Fruit fly (Drosophila melanogaster) whole organism, embryonic: ENCODE results near the gene CG11811.
A peak's percentile ranks its signal among the peaks of the same experiment; 100 is the strongest.

ENCODE experiments used
- B-H2 ChIP-seq: fragments of 200-800 bp; sonication (Bioruptor generic); optimal IDR thresholded peaks from 2 replicates; lab custom pipeline; 2018; ENCODE audit warnings: missing biosample characterization, mild to moderate bottlenecking, missing genetic modification characterization
- C15 ChIP-seq: fragments of 200-800 bp; sonication (Bioruptor generic); IDR thresholded peaks from 3 replicates; pipeline ENCODE4 v1.3.6; 2022; ENCODE audit warnings: missing biosample characterization, missing genetic modification characterization
- CG10462 ChIP-seq: fragments of 200-800 bp; sonication (Bioruptor generic); optimal IDR thresholded peaks from 2 replicates; lab custom pipeline; 2016; ENCODE audit warnings: missing biosample characterization, missing genetic modification characterization
- CG10979 ChIP-seq: fragments of 200-800 bp; sonication (Bioruptor generic); optimal IDR thresholded peaks from 2 replicates; lab custom pipeline; 2018; ENCODE audit warnings: missing biosample characterization, mild to moderate bottlenecking, missing genetic modification characterization, moderate library complexity
- CG12155 ChIP-seq: fragments of 200-800 bp; sonication (Bioruptor generic); optimal IDR thresholded peaks from 3 replicates; lab custom pipeline; 2016; ENCODE audit warnings: missing biosample characterization, missing genetic modification characterization
- CG12219 ChIP-seq: fragments of 200-800 bp; sonication (Bioruptor generic); optimal IDR thresholded peaks from 3 replicates; lab custom pipeline; 2018; ENCODE audit warnings: missing biosample characterization, mild to moderate bottlenecking, missing genetic modification characterization
- CG13287 ChIP-seq: fragments of 200-800 bp; sonication (Bioruptor generic); IDR thresholded peaks from 2 replicates; pipeline ENCODE4 v1.3.6; 2022; ENCODE audit warnings: missing biosample characterization, missing genetic modification characterization; ENCODE audit not compliant: partially characterized antibody
- CG14441 ChIP-seq: fragments of 200-800 bp; sonication (Bioruptor generic); IDR thresholded peaks from 2 replicates; pipeline ENCODE4 v1.3.6; 2022; ENCODE audit warnings: missing biosample characterization, missing genetic modification characterization
- CG15011 ChIP-seq: fragments of 200-800 bp; sonication (Bioruptor generic); optimal IDR thresholded peaks from 3 replicates; lab custom pipeline; 2018; ENCODE audit warnings: missing biosample characterization, mild to moderate bottlenecking, missing genetic modification characterization
- CG18011 ChIP-seq: fragments of 200-800 bp; sonication (Bioruptor generic); optimal IDR thresholded peaks from 2 replicates; lab custom pipeline; 2017; ENCODE audit warnings: missing biosample characterization, missing genetic modification characterization, mild to moderate bottlenecking, moderate library complexity, missing genotype
- CG18262 ChIP-seq: fragments of 200-800 bp; optimal IDR thresholded peaks from 3 replicates; lab custom pipeline; 2019; ENCODE audit warnings: missing biosample characterization, mild to moderate bottlenecking, missing genetic modification characterization, moderate library complexity
- CG2712 ChIP-seq: fragments of 200-800 bp; optimal IDR thresholded peaks from 3 replicates; lab custom pipeline; 2019; ENCODE audit warnings: missing biosample characterization, mild to moderate bottlenecking, missing genetic modification characterization, moderate library complexity
- CG3281 ChIP-seq: fragments of 200-800 bp; sonication (Bioruptor generic); optimal IDR thresholded peaks from 3 replicates; lab custom pipeline; 2017; ENCODE audit warnings: missing biosample characterization, mild to moderate bottlenecking, missing genetic modification characterization
- CG33557 ChIP-seq: fragments of 200-800 bp; sonication (Bioruptor generic); optimal IDR thresholded peaks from 2 replicates; lab custom pipeline; 2019; ENCODE audit warnings: missing biosample characterization, mild to moderate bottlenecking, missing genetic modification characterization, moderate library complexity
- CG4328 ChIP-seq: fragments of 200-800 bp; sonication (Bioruptor generic); optimal IDR thresholded peaks from 3 replicates; lab custom pipeline; 2017; ENCODE audit warnings: missing biosample characterization, missing genetic modification reagents, missing genetic modification characterization
- CG4424 ChIP-seq: fragments of 200-800 bp; sonication (Bioruptor generic); optimal IDR thresholded peaks from 3 replicates; lab custom pipeline; 2016; ENCODE audit warnings: missing biosample characterization, missing genetic modification characterization
- CG7786 ChIP-seq: fragments of 200-800 bp; sonication (Bioruptor generic); optimal IDR thresholded peaks from 2 replicates; lab custom pipeline; 2016; ENCODE audit warnings: missing biosample characterization, missing genetic modification characterization
- CG7839 ChIP-seq: fragments of 200-800 bp; sonication (Bioruptor generic); optimal IDR thresholded peaks from 3 replicates; lab custom pipeline; 2018; ENCODE audit warnings: missing biosample characterization, mild to moderate bottlenecking, missing genetic modification characterization, moderate library complexity
- CG8478 ChIP-seq: fragments of >200 bp; optimal IDR thresholded peaks from 2 replicates; lab custom pipeline; 2018
- CG9437 ChIP-seq: fragments of 200-800 bp; sonication (Bioruptor generic); optimal IDR thresholded peaks from 2 replicates; lab custom pipeline; 2018; ENCODE audit warnings: missing biosample characterization, mild to moderate bottlenecking, missing genetic modification characterization
- CG9876 ChIP-seq: fragments of 200-800 bp; sonication (Bioruptor generic); optimal IDR thresholded peaks from 2 replicates; lab custom pipeline; 2016; ENCODE audit warnings: missing biosample characterization, missing genetic modification characterization
- CTCF ChIP-seq: fragments of 200-800 bp; sonication (Bioruptor generic); optimal IDR thresholded peaks from 2 replicates; lab custom pipeline; 2017; ENCODE audit warnings: missing biosample characterization, mild to moderate bottlenecking, missing genetic modification characterization, moderate library complexity
- Doc2 ChIP-seq: fragments of 200-800 bp; sonication (Bioruptor generic); IDR thresholded peaks from 2 replicates; pipeline ENCODE4 v1.3.6; 2022; ENCODE audit warnings: missing biosample characterization, missing genetic modification characterization
- Drgx ChIP-seq: fragments of 200-800 bp; sonication (Bioruptor generic); IDR thresholded peaks from 2 replicates; pipeline ENCODE4 v1.3.6; 2022; ENCODE audit warnings: missing biosample characterization, missing genetic modification characterization
- HHEX ChIP-seq: fragments of 200-800 bp; sonication (Bioruptor generic); optimal IDR thresholded peaks from 3 replicates; lab custom pipeline; 2017; ENCODE audit warnings: missing biosample characterization, mild to moderate bottlenecking, missing genetic modification characterization, missing genetic modification reagents
- Ptx1 ChIP-seq: fragments of 200-800 bp; sonication (Bioruptor generic); IDR thresholded peaks from 2 replicates; pipeline ENCODE4 v1.3.6; 2022; ENCODE audit warnings: missing biosample characterization, missing genetic modification characterization
- Rx ChIP-seq: fragments of 200-800 bp; sonication (Bioruptor generic); IDR thresholded peaks from 2 replicates; pipeline ENCODE4 v1.3.6; 2022; ENCODE audit warnings: missing biosample characterization, missing genetic modification characterization
- Sry-β ChIP-seq: fragments of 200-800 bp; sonication (Bioruptor generic); optimal IDR thresholded peaks from 2 replicates; lab custom pipeline; 2018; ENCODE audit warnings: missing biosample characterization, mild to moderate bottlenecking, missing genetic modification characterization, moderate library complexity
- ap ChIP-seq: fragments of 200-800 bp; sonication (Bioruptor generic); IDR thresholded peaks from 2 replicates; pipeline ENCODE4 v1.3.6; 2022; ENCODE audit warnings: missing biosample characterization, missing genetic modification characterization
- bab2 ChIP-seq: fragments of 200-800 bp; sonication (Bioruptor generic); optimal IDR thresholded peaks from 2 replicates; lab custom pipeline; 2016; ENCODE audit warnings: missing biosample characterization, missing genetic modification characterization
- br ChIP-seq: fragments of >200 bp; optimal IDR thresholded peaks from 2 replicates; lab custom pipeline; 2017
- bsh ChIP-seq, 2 experiments: fragments of 200-800 bp; sonication (Bioruptor generic); optimal IDR thresholded peaks; 2 replicates each; lab custom pipeline; 2017 to 2018; ENCODE audit warnings: mild to moderate bottlenecking in 2 of 2, missing biosample characterization in 2 of 2, missing genetic modification characterization in 2 of 2, moderate library complexity in 1 of 2
- caup ChIP-seq: fragments of 200-800 bp; sonication (Bioruptor generic); optimal IDR thresholded peaks from 3 replicates; lab custom pipeline; 2017; ENCODE audit warnings: missing biosample characterization, mild to moderate bottlenecking, missing genetic modification characterization, moderate library complexity; ENCODE audit not compliant: severe bottlenecking
- chm ChIP-seq: fragments of 200-800 bp; sonication (Bioruptor generic); IDR thresholded peaks from 2 replicates; pipeline ENCODE4 v1.3.6; 2022; ENCODE audit warnings: missing biosample characterization, missing genetic modification characterization
- corto ChIP-seq: fragments of 200-800 bp; sonication (Bioruptor generic); optimal IDR thresholded peaks from 2 replicates; lab custom pipeline; 2016; ENCODE audit warnings: missing biosample characterization, mild to moderate bottlenecking, missing genetic modification characterization, moderate library complexity
- dmrt11E ChIP-seq: fragments of 200-800 bp; sonication (Bioruptor generic); optimal IDR thresholded peaks from 3 replicates; lab custom pipeline; 2018; ENCODE audit warnings: missing biosample characterization, mild to moderate bottlenecking, missing genetic modification characterization, moderate library complexity
- emc ChIP-seq: fragments of 200-800 bp; sonication (Bioruptor generic); optimal IDR thresholded peaks from 2 replicates; lab custom pipeline; 2016; ENCODE audit warnings: missing biosample characterization, missing genetic modification characterization
- ewg ChIP-seq: fragments of 200-800 bp; sonication (Bioruptor generic); optimal IDR thresholded peaks from 3 replicates; lab custom pipeline; 2017; ENCODE audit warnings: mild to moderate bottlenecking, missing biosample characterization, missing genetic modification reagents, missing genetic modification characterization
- gcm ChIP-seq: fragments of 200-800 bp; sonication (Bioruptor generic); optimal IDR thresholded peaks from 2 replicates; lab custom pipeline; 2019; ENCODE audit warnings: missing biosample characterization, mild to moderate bottlenecking, missing genetic modification characterization, moderate library complexity
- gcm2 ChIP-seq: fragments of 200-800 bp; sonication (Bioruptor generic); optimal IDR thresholded peaks from 2 replicates; lab custom pipeline; 2016; ENCODE audit warnings: missing biosample characterization, missing genetic modification characterization
- gt ChIP-seq: fragments of 200-800 bp; sonication (Bioruptor generic); IDR thresholded peaks from 2 replicates; pipeline ENCODE4 v1.3.6; 2022; ENCODE audit warnings: missing biosample characterization, missing genetic modification characterization
- jing ChIP-seq: fragments of 200-800 bp; sonication (Bioruptor generic); optimal IDR thresholded peaks from 2 replicates; lab custom pipeline; 2018; ENCODE audit warnings: missing biosample characterization, mild to moderate bottlenecking, missing genetic modification characterization
- maf-S ChIP-seq: fragments of 200-800 bp; sonication (Bioruptor generic); optimal IDR thresholded peaks from 2 replicates; lab custom pipeline; 2016; ENCODE audit warnings: missing biosample characterization, missing genetic modification characterization
- nau ChIP-seq: fragments of 200-800 bp; sonication (Bioruptor generic); optimal IDR thresholded peaks from 3 replicates; lab custom pipeline; 2017; ENCODE audit warnings: missing biosample characterization, mild to moderate bottlenecking, missing genetic modification characterization, missing genetic modification reagents
- phol ChIP-seq: fragments of 200-800 bp; sonication (Bioruptor generic); optimal IDR thresholded peaks from 3 replicates; lab custom pipeline; 2018; ENCODE audit warnings: missing biosample characterization, mild to moderate bottlenecking, missing genetic modification characterization, moderate library complexity
- row ChIP-seq: fragments of 200-800 bp; sonication (Bioruptor generic); IDR thresholded peaks from 3 replicates; pipeline ENCODE4 v1.3.6; 2022; ENCODE audit warnings: missing biosample characterization, missing genetic modification characterization
- seq ChIP-seq: fragments of 200-800 bp; sonication (Bioruptor generic); IDR thresholded peaks from 2 replicates; pipeline ENCODE4 v1.3.6; 2022; ENCODE audit warnings: missing biosample characterization, missing genetic modification characterization
- tap ChIP-seq: fragments of 200-800 bp; optimal IDR thresholded peaks from 3 replicates; lab custom pipeline; 2019; ENCODE audit warnings: missing biosample characterization, mild to moderate bottlenecking, missing genetic modification characterization, moderate library complexity
- tin ChIP-seq: fragments of 200-800 bp; sonication (Bioruptor generic); optimal IDR thresholded peaks from 3 replicates; lab custom pipeline; 2016; ENCODE audit warnings: missing biosample characterization, missing genetic modification characterization
- z ChIP-seq: fragments of 200-800 bp; sonication (Bioruptor generic); IDR thresholded peaks from 3 replicates; pipeline ENCODE4 v1.3.6; 2022; ENCODE audit warnings: missing biosample characterization, missing genetic modification characterization

Gene CG11811

DNA sequence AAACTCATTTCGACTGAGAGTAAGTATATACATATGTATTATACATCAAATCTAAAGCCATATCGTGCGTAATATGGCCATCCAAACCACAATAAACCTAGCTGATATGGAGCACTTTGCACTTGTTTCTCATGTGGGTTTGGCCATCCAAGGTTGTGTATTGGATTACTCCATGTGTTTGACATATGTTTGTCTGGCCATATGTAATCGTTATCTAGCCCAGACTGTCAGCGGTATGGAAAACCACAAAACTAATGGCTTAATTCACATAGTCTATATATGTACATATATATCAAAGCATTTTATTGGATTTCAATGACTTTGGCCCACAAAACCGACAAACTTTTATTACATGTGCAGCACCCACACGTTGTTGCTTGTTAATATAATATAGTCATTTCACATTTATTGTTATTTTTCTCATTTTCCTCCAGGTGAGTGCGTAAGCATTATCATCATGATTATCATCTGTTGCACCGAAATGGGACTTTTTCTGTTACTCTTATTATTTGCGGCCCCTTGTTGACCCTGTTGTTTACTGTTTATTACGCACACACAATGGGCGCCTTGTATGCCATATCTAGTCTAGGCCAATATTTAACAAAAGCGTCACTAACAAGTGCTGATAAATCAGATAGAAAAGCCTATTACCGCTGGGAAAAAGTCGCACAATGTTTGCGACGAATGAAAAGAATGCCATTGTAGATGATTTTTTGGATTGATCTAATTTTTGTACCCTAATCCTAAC, 34.2 kb upstream of the CG11811 start (continued):
- TF ChIP-seq CG18011 (GFP tag; lab: Kevin White, UChicago), result peak; percentile 17
- no peak for TF ChIP-seq row (GFP tag; lab: Robert Waterston, UW)
- TF ChIP-seq CG4328 (GFP tag; lab: Kevin White, UChicago), result peak; percentile 32
- peak; percentile 56 for TF ChIP-seq CG12219 (GFP tag; lab: Kevin White, UChicago)
- TF ChIP-seq jing (GFP tag; lab: Kevin White, UChicago), result peak; percentile 16
- TF ChIP-seq HHEX (GFP tag; lab: Kevin White, UChicago), result peak; percentile 84
- no peak for TF ChIP-seq br
- peak; percentile 2 for TF ChIP-seq emc (GFP tag; lab: Kevin White, UChicago)
- TF ChIP-seq tap (tag; lab: Kevin White, UChicago), result peak; percentile 23
- TF ChIP-seq gt (GFP tag; lab: Robert Waterston, UW), result no peak
- TF ChIP-seq dmrt11E (tag; lab: Kevin White, UChicago), result peak; percentile 42
- no peak; the same call in 1 of the 2 replicates for TF ChIP-seq Drgx (GFP tag; lab: Robert Waterston, UW)
- TF ChIP-seq caup, result peak; percentile 81
- peak; percentile 11 for TF ChIP-seq CG7839 (tag; lab: Kevin White, UChicago)
- no peak for TF ChIP-seq corto (GFP tag; lab: Kevin White, UChicago)
- no peak for TF ChIP-seq tin
- peak; percentile 86 for TF ChIP-seq nau (GFP tag; lab: Kevin White, UChicago)
- TF ChIP-seq CG10979 (tag; lab: Kevin White, UChicago), result peak; percentile 5
- TF ChIP-seq gcm2 (GFP tag; lab: Kevin White, UChicago), result no peak
- TF ChIP-seq C15, result 0 out of 3 replicates have a peak, but pooled peaks have one; percentile 34
- peak; percentile 55 for TF ChIP-seq ewg (GFP tag; lab: Kevin White, UChicago)
- no peak for TF ChIP-seq Doc2 (GFP tag; lab: Robert Waterston, UW)
- peak; percentile 44 for TF ChIP-seq CG18262
- peak; percentile 45 for TF ChIP-seq CG2712
- peak in 1 of 2 experiments; percentile 72 for TF ChIP-seq bsh (GFP tag; optimal IDR thresholded peaks at IDR 0.05; lab: Kevin White, UChicago)
- peak; percentile 26 for TF ChIP-seq Sry-β (GFP tag; lab: Kevin White, UChicago)
- peak; percentile 23; the same call in 1 of the 2 replicates for TF ChIP-seq chm (GFP tag; lab: Robert Waterston, UW)
- TF ChIP-seq seq (GFP tag; lab: Robert Waterston, UW), result peak; percentile 64; the same call in 1 of the 2 replicates
- TF ChIP-seq CG9876 (GFP tag; lab: Kevin White, UChicago), result peak; percentile 1
- TF ChIP-seq bab2 (GFP tag; lab: Kevin White, UChicago), result peak; percentile 81
- TF ChIP-seq Ptx1, result 0 out of 2 replicates have a peak, but pooled peaks have one; percentile 17
- TF ChIP-seq CG14441 (GFP tag; lab: Robert Waterston, UW), result peak; percentile 20; the same call in 1 of the 2 replicates
- TF ChIP-seq B-H2 (GFP tag; lab: Kevin White, UChicago), result peak; percentile 22
- TF ChIP-seq gcm (GFP tag; lab: Kevin White, UChicago), result peak; percentile 57
- peak; percentile 24 for TF ChIP-seq CG10462 (GFP tag; lab: Kevin White, UChicago)
- TF ChIP-seq CTCF (GFP tag; lab: Kevin White, UChicago), result peak; percentile 14
- TF ChIP-seq CG3281, result peak; percentile 69
- no peak for TF ChIP-seq CG13287 (GFP tag; lab: Robert Waterston, UW)
- no peak for TF ChIP-seq phol (tag; lab: Kevin White, UChicago)
- peak; percentile 75 for TF ChIP-seq CG15011 (GFP tag; lab: Kevin White, UChicago)
- no peak for TF ChIP-seq Rx (GFP tag; lab: Robert Waterston, UW)
- no peak for TF ChIP-seq z (GFP tag; lab: Robert Waterston, UW)
- peak; percentile 40 for TF ChIP-seq CG33557 (GFP tag; lab: Kevin White, UChicago)
- TF ChIP-seq CG8478 (lab: Kevin White, UChicago), result no peak
- TF ChIP-seq ap (GFP tag; lab: Robert Waterston, UW), result peak; percentile 30; the same call in 1 of the 2 replicates
- peak; percentile 32 for TF ChIP-seq CG12155 (GFP tag; lab: Kevin White, UChicago)
- TF ChIP-seq CG4424, result peak; percentile 60
- no peak for TF ChIP-seq CG9437 (GFP tag; lab: Kevin White, UChicago)
- peak; percentile 44 for TF ChIP-seq maf-S (GFP tag; lab: Kevin White, UChicago)
- TF ChIP-seq CG7786 (GFP tag; lab: Kevin White, UChicago), result peak; percentile 26
